Fruit fly (Drosophila melanogaster): ENCODE results near the gene Las.

Las gene

dm6 chr3L:20384086-20384810, 47.9 kb downstream of the Las start, which contains the start of the genes CG5498 and fbl (continued):
- TF ChIP-seq croc (GFP tag; conservative IDR thresholded peaks at IDR 0.05) = no peak
- no peak for TF ChIP-seq gsb (GFP tag; IDR thresholded peaks at IDR 0.05)
- TF ChIP-seq CG10654 (GFP tag; optimal IDR thresholded peaks at IDR 0.05) = peak; percentile 62
- no peak for TF ChIP-seq Neu2 (GFP tag; optimal IDR thresholded peaks at IDR 0.05; ENCODE audit: borderline replicate concordance)
- peak; percentile 75 for TF ChIP-seq CG34376 (GFP tag; optimal IDR thresholded peaks at IDR 0.05)
- TF ChIP-seq Dad (GFP tag; optimal IDR thresholded peaks at IDR 0.05) = peak; percentile 38
- peak; percentile 40 for TF ChIP-seq ERR (GFP tag; optimal IDR thresholded peaks at IDR 0.05)
- peak; percentile 25 for TF ChIP-seq shn (GFP tag; optimal IDR thresholded peaks at IDR 0.05)
- TF ChIP-seq Hr78 (GFP tag; optimal IDR thresholded peaks at IDR 0.05) = peak in 1 of 2 experiments; percentile 0
- peak; percentile 14 for TF ChIP-seq pum (GFP tag; optimal IDR thresholded peaks at IDR 0.05)
- TF ChIP-seq CG1832 (GFP tag; optimal IDR thresholded peaks at IDR 0.05) = no peak
- no peak for TF ChIP-seq C15 (GFP tag; IDR thresholded peaks at IDR 0.05)
- TF ChIP-seq kni (GFP tag; optimal IDR thresholded peaks at IDR 0.05) = peak; percentile 32
- TF ChIP-seq CG17568 (GFP tag; optimal IDR thresholded peaks at IDR 0.05) = no peak
- TF ChIP-seq Dip3 (GFP tag; optimal IDR thresholded peaks at IDR 0.05) = peak; percentile 54
- no peak for TF ChIP-seq cas (GFP tag; IDR thresholded peaks at IDR 0.05)
- TF ChIP-seq Oli (tag; optimal IDR thresholded peaks at IDR 0.05) = peak; percentile 25
- TF ChIP-seq CG10959 (GFP tag; IDR thresholded peaks at IDR 0.05) = no peak
- TF ChIP-seq ttk (GFP tag; IDR thresholded peaks at IDR 0.05) = no peak
- peak; percentile 62 for TF ChIP-seq gsb-n (tag; optimal IDR thresholded peaks at IDR 0.05)
- TF ChIP-seq Xbp1 (GFP tag; optimal IDR thresholded peaks at IDR 0.05) = peak; percentile 63
- peak; percentile 56 for TF ChIP-seq CG18476 (GFP tag; optimal IDR thresholded peaks at IDR 0.05)
- TF ChIP-seq gt (GFP tag; IDR thresholded peaks at IDR 0.05) = no peak
- TF ChIP-seq sisA (GFP tag; IDR thresholded peaks at IDR 0.05) = no peak
- TF ChIP-seq esg (GFP tag; conservative IDR thresholded peaks at IDR 0.05) = peak; percentile 38; the same call in 1 of the 2 replicates
- no peak for TF ChIP-seq sr (GFP tag; IDR thresholded peaks at IDR 0.05)
- no peak for TF ChIP-seq CG11093 (GFP tag; IDR thresholded peaks at IDR 0.05)
- TF ChIP-seq chinmo (GFP tag; IDR thresholded peaks at IDR 0.05; ENCODE audit: partially characterized antibody) = no peak
- no peak for TF ChIP-seq sqz (GFP tag; optimal IDR thresholded peaks at IDR 0.05)
- TF ChIP-seq CG31388 (GFP tag; optimal IDR thresholded peaks at IDR 0.05) = peak; percentile 9
- TF ChIP-seq CG8359 (GFP tag; optimal IDR thresholded peaks at IDR 0.05; ENCODE audit: borderline replicate concordance) = no peak
- peak; percentile 17 for TF ChIP-seq gfzf (GFP tag; optimal IDR thresholded peaks at IDR 0.05)
- TF ChIP-seq CG9876 (GFP tag; optimal IDR thresholded peaks at IDR 0.05) = no peak
- TF ChIP-seq hkb (optimal IDR thresholded peaks at IDR 0.05) = no peak
- TF ChIP-seq hkb (GFP tag; IDR thresholded peaks at IDR 0.05) = 0 out of 2 replicates have a peak, but pooled peaks have one; percentile 46
- no peak for TF ChIP-seq Hand (GFP tag; optimal IDR thresholded peaks at IDR 0.05)
- TF ChIP-seq ara (GFP tag; IDR thresholded peaks at IDR 0.05) = 0 out of 2 replicates have a peak, but pooled peaks have one; percentile 4
- TF ChIP-seq Ptx1 (GFP tag; IDR thresholded peaks at IDR 0.05) = peak; percentile 40
- TF ChIP-seq MTF-1 (GFP tag; optimal IDR thresholded peaks at IDR 0.05; ENCODE audit: borderline replicate concordance) = no peak
- TF ChIP-seq CG9932 (GFP tag; IDR thresholded peaks at IDR 0.05) = peak; percentile 56
- TF ChIP-seq Dbx (GFP tag; IDR thresholded peaks at IDR 0.05) = peak; percentile 67
- TF ChIP-seq br (optimal IDR thresholded peaks at IDR 0.05) = no peak
- peak; percentile 62 for TF ChIP-seq dmrt99B (tag; optimal IDR thresholded peaks at IDR 0.05)
- no peak for TF ChIP-seq CG8765 (GFP tag; IDR thresholded peaks at IDR 0.05)
- peak; percentile 38 for TF ChIP-seq CG7786 (GFP tag; optimal IDR thresholded peaks at IDR 0.05)
- no peak for TF ChIP-seq danr (GFP tag; IDR thresholded peaks at IDR 0.05)
- TF ChIP-seq amos (GFP tag; IDR thresholded peaks at IDR 0.05; ENCODE audit: partially characterized antibody) = no peak; the same call in 1 of the 2 replicates
- TF ChIP-seq Fer2 (tag; optimal IDR thresholded peaks at IDR 0.05) = peak; percentile 61
- peak; percentile 56 for TF ChIP-seq CG5245 (GFP tag; optimal IDR thresholded peaks at IDR 0.05)
- TF ChIP-seq abd-A (tag; optimal IDR thresholded peaks at IDR 0.05) = no peak

Data from whole organism, embryonic.